Worm (Caenorhabditis elegans) whole organism, midembryonic: ENCODE measurements around the gene R04B3.1.

Experiments used
- T22C8.4 ChIP-seq: fragments of 200-800 bp; sonication (Bioruptor generic); IDR thresholded peaks from 2 replicates; pipeline ENCODE4 v1.3.6; 2022; ENCODE audit warnings: missing genetic modification characterization, missing compliant biosample characterization
- cog-1 ChIP-seq: sonication (generic microtip); optimal IDR thresholded peaks from 2 replicates; lab custom pipeline; 2016; ENCODE audit warnings: missing genetic modification characterization, missing compliant biosample characterization
- flt-1 ChIP-seq: fragments of 200-800 bp; sonication (Bioruptor generic); IDR thresholded peaks from 2 replicates; pipeline ENCODE4 v1.3.6; 2022; ENCODE audit warnings: missing genetic modification characterization, missing compliant biosample characterization
- klf-2 ChIP-seq: fragments of 200-800 bp; sonication (Bioruptor generic); conservative IDR thresholded peaks from 2 replicates; pipeline ENCODE4 v1.3.6; 2022; ENCODE audit warnings: missing genetic modification reagents, missing genetic modification characterization, missing compliant biosample characterization
- med-1 ChIP-seq: sonication (generic microtip); optimal IDR thresholded peaks from 2 replicates; lab custom pipeline; 2017; ENCODE audit warnings: missing genetic modification characterization, mild to moderate bottlenecking, missing compliant biosample characterization, antibody characterized with exemption, missing genetic modification reagents; ENCODE audit not compliant: insufficient read depth
- tab-1 ChIP-seq: fragments of 200-800 bp; sonication (Bioruptor generic); IDR thresholded peaks from 2 replicates; pipeline ENCODE4 v1.3.6; 2022; ENCODE audit warnings: missing genetic modification characterization, missing compliant biosample characterization
- ztf-23 ChIP-seq: fragments of 200-800 bp; sonication (Bioruptor generic); IDR thresholded peaks from 2 replicates; pipeline ENCODE4 v1.3.6; 2022; ENCODE audit warnings: missing genetic modification reagents, missing genetic modification characterization, missing compliant biosample characterization

- TF ChIP-seq med-1 (no peak), cog-1 (tag; lab: Kevin White, UChicago) (no peak), T22C8.4 (no peak), flt-1 (GFP tag; lab: Robert Waterston, UW) (no peak), klf-2 (no peak), tab-1 (GFP tag; lab: Robert Waterston, UW) (no peak), ztf-23 (GFP tag; lab: Robert Waterston, UW) (no peak)
Measured at ce11 chrX:2493586-2494175, 22.5 kb upstream of the R04B3.1 start.
